Worm (Caenorhabditis elegans): ENCODE data around the gene C50D2.2.

DNA sequence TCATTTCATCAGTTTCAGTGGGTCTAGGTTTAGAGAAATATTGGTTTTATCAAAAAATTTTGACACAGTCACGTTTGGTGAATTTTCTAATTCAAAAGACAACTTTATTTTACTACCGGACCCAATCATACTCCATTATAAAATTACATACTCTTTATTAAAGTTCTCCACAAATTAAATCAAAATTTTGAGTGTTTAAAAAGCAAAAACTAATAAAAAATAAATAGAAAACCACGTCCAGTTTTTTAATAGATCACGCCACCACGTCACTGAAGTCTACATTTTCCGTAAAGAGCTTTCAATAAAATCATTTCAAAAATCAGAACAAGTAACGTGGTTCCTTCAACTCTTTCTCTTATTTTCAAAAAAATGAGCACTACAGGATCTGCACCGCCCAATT is 3.1 kb upstream of the C50D2.2 start, which contains the start of gene txt-1:
- TF ChIP-seq R02D3.7 (tag; optimal IDR thresholded peaks at IDR 0.05) (no peak), fkh-10 (GFP tag; optimal IDR thresholded peaks at IDR 0.05) (no peak), mdl-1 (tag; optimal IDR thresholded peaks at IDR 0.05) (no peak)
